Worm (Caenorhabditis elegans): Measurements from ENCODE around the gene C06A6.7.

DNA sequence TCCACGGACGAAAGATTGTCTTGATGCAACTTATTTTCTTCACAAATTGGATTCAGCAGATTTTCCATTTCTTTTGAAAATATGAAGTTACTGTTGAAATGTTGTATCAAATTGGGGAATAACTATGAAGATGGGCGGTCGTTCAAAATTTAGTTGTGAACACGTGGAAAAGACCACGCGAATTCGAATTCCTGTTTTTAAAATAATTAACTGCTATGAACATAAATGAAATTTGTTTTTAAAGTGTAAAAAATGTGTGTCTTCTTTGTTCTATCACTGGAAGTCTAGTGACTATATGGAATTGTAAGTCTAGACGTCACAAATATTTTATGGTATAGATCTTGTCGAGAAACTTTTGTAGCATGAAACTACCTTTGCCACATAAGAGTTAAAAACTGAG lies at the start of gene C06A6.7:
- TF ChIP-seq ceh-22 (tag; optimal IDR thresholded peaks at IDR 0.05) (no peak), ceh-18 (tag; optimal IDR thresholded peaks at IDR 0.05) (no peak), pha-4 (tag; optimal IDR thresholded peaks at IDR 0.05) (no peak), C38D4.7 (GFP tag; optimal IDR thresholded peaks at IDR 0.05) (no peak), ceh-24 (tag; optimal IDR thresholded peaks at IDR 0.05) (no peak), ceh-19 (GFP tag; optimal IDR thresholded peaks at IDR 0.05) (no peak), lin-11 (tag; optimal IDR thresholded peaks at IDR 0.05) (no peak), hlh-13 (GFP tag; optimal IDR thresholded peaks at IDR 0.05) (no peak), unc-3 (GFP tag; conservative IDR thresholded peaks at IDR 0.05) (no peak), unc-3 (tag; optimal IDR thresholded peaks at IDR 0.05) (no peak), unc-55 (GFP tag; optimal IDR thresholded peaks at IDR 0.05) (no peak), gmeb-2 (tag; optimal IDR thresholded peaks at IDR 0.05) (no peak), fkh-6 (tag; optimal IDR thresholded peaks at IDR 0.05) (no peak), sox-4 (tag; optimal IDR thresholded peaks at IDR 0.05) (no peak), ttx-3 (tag; optimal IDR thresholded peaks at IDR 0.05) (no peak)

Measured in whole organism, late embryonic.